Worm (Caenorhabditis elegans) whole organism, mixed stage, embryonic: ENCODE data around the gene hpo-19.
A peak's percentile ranks its signal among the peaks of the same experiment; 100 is the strongest.

Experiments used
- M03D4.4 ChIP-seq: sonication (generic microtip); optimal IDR thresholded peaks from 2 replicates; lab custom pipeline; 2017; ENCODE audit warnings: mild to moderate bottlenecking, missing genetic modification characterization, missing compliant biosample characterization
- bed-3 ChIP-seq: fragments of 200-800 bp; sonication (Bioruptor generic); optimal IDR thresholded peaks from 3 replicates; lab custom pipeline; 2018; ENCODE audit warnings: mild to moderate bottlenecking, missing genetic modification characterization, moderate library complexity, missing compliant biosample characterization
- blmp-1 ChIP-seq: fragments of 150-350 bp; optimal IDR thresholded peaks from 2 replicates; lab custom pipeline; 2014; ENCODE audit warnings: missing biosample characterization, missing genetic modification characterization
- ceh-39 ChIP-seq: fragments of 150-350 bp; optimal IDR thresholded peaks from 2 replicates; lab custom pipeline; 2014; ENCODE audit warnings: missing biosample characterization, missing genetic modification characterization
- ceh-43 ChIP-seq: fragments of 200-800 bp; sonication (Bioruptor generic); optimal IDR thresholded peaks from 2 replicates; lab custom pipeline; 2018; ENCODE audit warnings: mild to moderate bottlenecking, missing genetic modification characterization, moderate library complexity, missing compliant biosample characterization
- ceh-83 ChIP-seq: fragments of 200-800 bp; sonication (Bioruptor generic); optimal IDR thresholded peaks from 2 replicates; lab custom pipeline; 2018; ENCODE audit warnings: mild to moderate bottlenecking, missing genetic modification characterization, missing compliant biosample characterization
- ces-1 ChIP-seq: fragments of 150-350 bp; optimal IDR thresholded peaks from 2 replicates; lab custom pipeline; 2014; ENCODE audit warnings: missing biosample characterization, missing genetic modification reagents, missing genetic modification characterization
- cnd-1 ChIP-seq: fragments of 200-800 bp; sonication (Bioruptor generic); optimal IDR thresholded peaks from 2 replicates; lab custom pipeline; 2018; ENCODE audit warnings: mild to moderate bottlenecking, missing genetic modification characterization, missing compliant biosample characterization
- drap-1 ChIP-seq: fragments of 200-800 bp; sonication (Bioruptor generic); optimal IDR thresholded peaks from 3 replicates; lab custom pipeline; 2018; ENCODE audit warnings: mild to moderate bottlenecking, missing genetic modification characterization, missing compliant biosample characterization
- elt-3 ChIP-seq: fragments of 150-350 bp; optimal IDR thresholded peaks from 2 replicates; lab custom pipeline; 2014; ENCODE audit warnings: missing biosample characterization, missing genetic modification characterization
- flh-1 ChIP-seq: fragments of 200-800 bp; sonication (Bioruptor generic); optimal IDR thresholded peaks from 2 replicates; lab custom pipeline; 2018; ENCODE audit warnings: mild to moderate bottlenecking, missing genetic modification characterization, moderate library complexity, missing compliant biosample characterization
- ham-2 ChIP-seq: fragments of 200-800 bp; sonication (Bioruptor generic); optimal IDR thresholded peaks from 2 replicates; lab custom pipeline; 2018; ENCODE audit warnings: mild to moderate bottlenecking, missing genetic modification characterization, missing compliant biosample characterization
- hlh-1 ChIP-seq: fragments of 150-350 bp; optimal IDR thresholded peaks from 2 replicates; lab custom pipeline; 2014; ENCODE audit warnings: missing biosample characterization, missing genetic modification reagents, missing genetic modification characterization
- lin-13 ChIP-seq: fragments of 150-350 bp; optimal IDR thresholded peaks from 2 replicates; lab custom pipeline; 2014; ENCODE audit warnings: missing biosample characterization, missing genetic modification characterization
- lin-32 ChIP-seq: fragments of 200-800 bp; sonication (Bioruptor generic); optimal IDR thresholded peaks from 2 replicates; lab custom pipeline; 2018; ENCODE audit warnings: mild to moderate bottlenecking, missing genetic modification characterization, missing compliant biosample characterization
- lsy-2 ChIP-seq: fragments of 150-350 bp; optimal IDR thresholded peaks from 2 replicates; lab custom pipeline; 2014; ENCODE audit warnings: missing biosample characterization, missing genetic modification characterization
- mab-5 ChIP-seq: fragments of 150-350 bp; optimal IDR thresholded peaks from 2 replicates; lab custom pipeline; 2014; ENCODE audit warnings: missing biosample characterization, missing genetic modification characterization
- mep-1 ChIP-seq: fragments of 150-350 bp; optimal IDR thresholded peaks from 2 replicates; lab custom pipeline; 2017; ENCODE audit warnings: missing biosample characterization, missing genetic modification reagents, missing genetic modification characterization, inconsistent platforms
- mls-2 ChIP-seq: sonication (generic microtip); optimal IDR thresholded peaks from 2 replicates; lab custom pipeline; 2016; ENCODE audit warnings: mild to moderate bottlenecking, missing genetic modification characterization, moderate library complexity, missing compliant biosample characterization
- nhr-12 ChIP-seq: fragments of 150-350 bp; optimal IDR thresholded peaks from 2 replicates; lab custom pipeline; 2014; ENCODE audit warnings: missing biosample characterization, missing genetic modification characterization
- nhr-2 ChIP-seq: fragments of 150-350 bp; optimal IDR thresholded peaks from 2 replicates; lab custom pipeline; 2014; ENCODE audit warnings: missing biosample characterization, missing genetic modification characterization
- nhr-237 ChIP-seq: fragments of 150-350 bp; optimal IDR thresholded peaks from 2 replicates; lab custom pipeline; 2014; ENCODE audit warnings: missing biosample characterization, missing genetic modification characterization
- nhr-28 ChIP-seq: fragments of 150-350 bp; optimal IDR thresholded peaks from 2 replicates; lab custom pipeline; 2014; ENCODE audit warnings: missing biosample characterization, missing genetic modification characterization
- nhr-76 ChIP-seq: sonication (generic microtip); optimal IDR thresholded peaks from 2 replicates; lab custom pipeline; 2017; ENCODE audit warnings: missing biosample characterization, missing genetic modification characterization
- pha-4 ChIP-seq: fragments of 150-350 bp; optimal IDR thresholded peaks from 2 replicates; lab custom pipeline; 2018; ENCODE audit warnings: missing biosample characterization, missing genetic modification reagents, missing genetic modification characterization
- sem-2 ChIP-seq: fragments of 200-800 bp; sonication (Bioruptor generic); optimal IDR thresholded peaks from 2 replicates; lab custom pipeline; 2018; ENCODE audit warnings: mild to moderate bottlenecking, missing genetic modification characterization, missing compliant biosample characterization
- snpc-4 ChIP-seq: fragments of 150-350 bp; optimal IDR thresholded peaks from 2 replicates; lab custom pipeline; 2014; ENCODE audit warnings: missing biosample characterization, missing genetic modification characterization
- sptf-1 ChIP-seq: sonication (generic microtip); optimal IDR thresholded peaks from 2 replicates; lab custom pipeline; 2017; ENCODE audit warnings: mild to moderate bottlenecking, missing genetic modification characterization, moderate library complexity, missing compliant biosample characterization
- tbx-8 ChIP-seq: fragments of 200-800 bp; sonication (Bioruptor generic); optimal IDR thresholded peaks from 2 replicates; lab custom pipeline; 2018; ENCODE audit warnings: mild to moderate bottlenecking, missing genetic modification characterization, moderate library complexity, missing compliant biosample characterization
- unc-120 ChIP-seq: sonication (generic microtip); optimal IDR thresholded peaks from 2 replicates; lab custom pipeline; 2017; ENCODE audit warnings: missing genetic modification characterization, missing compliant biosample characterization; ENCODE audit not compliant: poor library complexity, severe bottlenecking
- unc-39 ChIP-seq: fragments of 150-350 bp; optimal IDR thresholded peaks from 2 replicates; lab custom pipeline; 2014; ENCODE audit warnings: missing biosample characterization, missing genetic modification characterization
- unc-62 ChIP-seq: fragments of 150-350 bp; optimal IDR thresholded peaks from 2 replicates; lab custom pipeline; 2014; ENCODE audit warnings: missing biosample characterization, missing genetic modification reagents, missing genetic modification characterization
- zip-8 ChIP-seq: fragments of 150-350 bp; optimal IDR thresholded peaks from 2 replicates; lab custom pipeline; 2014; ENCODE audit warnings: missing biosample characterization, missing genetic modification characterization
- ztf-11 ChIP-seq: fragments of 150-350 bp; optimal IDR thresholded peaks from 2 replicates; lab custom pipeline; 2014; ENCODE audit warnings: missing biosample characterization, missing genetic modification characterization

The hpo-19 gene

DNA sequence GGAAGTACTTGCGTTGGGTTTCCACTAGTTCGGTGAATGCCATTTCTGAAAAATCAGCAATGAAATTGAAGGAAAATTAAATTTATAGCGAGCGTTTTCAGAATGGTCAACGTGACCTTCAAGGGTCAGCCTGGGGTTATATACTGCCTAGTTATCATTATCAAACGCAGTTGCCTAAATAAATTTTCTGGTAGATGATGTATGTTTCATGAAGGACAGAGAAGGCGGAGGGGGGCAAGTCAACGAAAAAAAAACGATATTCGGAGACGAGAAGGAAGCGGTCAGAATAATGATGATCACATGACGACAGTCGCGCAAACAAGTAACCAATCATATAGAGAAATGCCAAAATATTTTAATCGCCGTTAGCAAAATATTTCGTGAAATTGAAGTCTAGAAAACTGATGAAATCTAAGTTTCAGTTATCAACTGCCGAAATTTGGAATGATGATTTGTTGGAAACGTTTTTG is 6.5 kb upstream of the hpo-19 start, which contains the start of gene alh-4:
Gene alh-4, minus strand, starts transcription at position 51 of the 470 bp plus-strand sequence.
- TF ChIP-seq M03D4.4 (tag; lab: Kevin White, UChicago) (no peak), ceh-43 (GFP tag; lab: Kevin White, UChicago) (no peak), cnd-1 (no peak), ztf-11 (tag; lab: Kevin White, UChicago) (no peak), unc-62 (GFP tag; lab: Kevin White, UChicago) (no peak), mab-5 (tag; lab: Kevin White, UChicago) (no peak)

DNA sequence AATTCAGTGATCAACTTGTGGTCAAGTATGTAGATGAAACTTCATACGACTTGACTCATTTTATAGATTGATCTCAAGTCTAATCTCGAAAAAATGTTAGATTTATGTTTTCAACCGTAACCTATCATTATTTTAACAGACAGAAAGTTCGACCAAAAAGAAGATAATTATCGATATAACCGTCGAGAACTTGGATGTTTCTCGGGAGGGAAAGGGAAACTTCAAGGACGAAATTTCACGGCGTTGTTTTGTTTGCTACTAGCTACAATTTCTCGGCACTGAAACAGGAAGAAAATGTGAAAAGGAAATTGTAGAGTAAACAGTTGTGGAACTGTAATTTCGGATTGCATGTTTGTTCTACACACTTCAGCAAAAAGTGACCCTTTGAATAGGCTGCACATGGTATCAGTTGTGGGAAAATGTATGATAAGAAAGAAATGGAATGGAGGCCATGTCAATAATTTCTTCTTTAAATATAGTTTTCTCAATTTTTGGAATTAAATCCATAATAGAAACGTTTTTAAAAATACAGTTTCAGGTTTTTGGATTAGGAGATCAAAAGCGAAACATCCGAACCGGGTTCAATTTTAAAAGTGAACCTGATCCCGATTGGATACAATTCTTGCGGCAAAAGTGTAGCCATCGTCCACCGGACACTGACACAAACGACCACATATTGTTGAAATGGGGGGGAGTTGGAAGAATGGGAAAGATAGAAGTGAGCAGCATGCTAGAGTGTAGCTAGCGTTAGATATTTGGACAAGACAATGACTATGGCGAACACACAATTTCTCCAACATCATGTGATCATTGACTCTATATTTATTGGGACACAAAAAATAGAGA is 5.7 kb upstream of the hpo-19 start:
- no peak for TF ChIP-seq nhr-28 (tag; lab: Kevin White, UChicago)
- TF ChIP-seq nhr-12 (tag; lab: Kevin White, UChicago), result no peak
- TF ChIP-seq mab-5 (tag; lab: Kevin White, UChicago), result no peak
- TF ChIP-seq elt-3, result no peak
- TF ChIP-seq, all 35 proteins: peak for 0

DNA sequence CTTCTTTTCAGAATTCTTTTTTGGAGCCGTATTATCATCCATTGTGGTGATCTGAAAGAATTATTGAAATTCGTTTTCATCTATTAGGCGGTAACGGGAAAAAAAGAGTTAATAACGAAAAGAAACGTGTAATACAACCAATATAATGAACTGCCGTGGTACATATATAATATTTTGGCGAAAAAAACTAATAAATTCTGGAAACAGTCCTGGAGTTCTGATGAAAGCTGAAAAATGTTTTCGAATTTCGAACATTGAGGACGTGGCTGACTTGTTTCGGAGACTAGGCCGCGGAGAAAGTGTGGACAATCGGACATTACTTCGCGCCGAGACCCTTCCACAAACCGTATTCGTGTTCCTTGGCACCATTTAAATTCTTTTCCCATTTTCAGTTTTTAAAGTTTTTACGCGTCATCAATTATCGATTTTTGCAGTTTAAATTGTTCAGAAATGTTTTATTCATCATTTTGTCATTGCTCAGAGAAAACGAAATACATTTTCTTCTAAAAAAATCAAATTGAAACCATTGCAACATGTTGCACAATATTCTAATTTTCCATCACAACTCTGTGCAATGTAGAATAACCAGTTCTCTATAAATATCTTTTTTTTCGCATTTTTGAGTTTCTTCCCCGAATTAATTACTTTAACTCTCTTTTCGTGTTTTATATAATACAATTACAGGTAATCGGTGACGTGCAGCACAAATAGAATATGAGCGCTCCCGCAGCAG is 2.8 kb upstream of the hpo-19 start, which contains the start of the genes gad-1 and erfa-1:
Gene gad-1, minus strand, starts transcription at position 51 of the 733 bp plus-strand sequence.
Gene erfa-1, plus strand, starts transcription at position 683 of the 733 bp plus-strand sequence.
- TF ChIP-seq nhr-12 (tag; lab: Kevin White, UChicago) (no peak), ceh-43 (GFP tag; lab: Kevin White, UChicago) (no peak), M03D4.4 (tag; lab: Kevin White, UChicago) (no peak), cnd-1 (no peak), mep-1 (tag; lab: Kevin White, UChicago) (peak; percentile 51), ztf-11 (tag; lab: Kevin White, UChicago) (no peak), hlh-1 (tag; lab: Kevin White, UChicago) (peak; percentile 2), ceh-39 (tag; lab: Kevin White, UChicago) (no peak), bed-3 (GFP tag; lab: Kevin White, UChicago) (no peak), flh-1 (GFP tag; lab: Kevin White, UChicago) (no peak), nhr-28 (tag; lab: Kevin White, UChicago) (no peak), lin-32 (GFP tag; lab: Kevin White, UChicago) (no peak), ham-2 (GFP tag; lab: Kevin White, UChicago) (no peak), unc-62 (GFP tag; lab: Kevin White, UChicago) (no peak), sem-2 (GFP tag; lab: Kevin White, UChicago) (no peak), drap-1 (GFP tag; lab: Kevin White, UChicago) (no peak), ces-1 (GFP tag; lab: Kevin White, UChicago) (no peak), ceh-83 (GFP tag; lab: Kevin White, UChicago) (no peak), nhr-76 (tag; lab: Kevin White, UChicago) (no peak), nhr-2 (tag; lab: Kevin White, UChicago) (no peak), mls-2 (no peak), pha-4 (tag; lab: Kevin White, UChicago) (peak; percentile 8), blmp-1 (tag; lab: Kevin White, UChicago) (no peak), unc-39 (tag; lab: Kevin White, UChicago) (no peak), zip-8 (no peak), sptf-1 (no peak), elt-3 (no peak), lsy-2 (tag; lab: Kevin White, UChicago) (peak; percentile 84), nhr-237 (tag; lab: Kevin White, UChicago) (no peak), unc-120 (no peak), lin-13 (tag; lab: Kevin White, UChicago) (peak; percentile 9), tbx-8 (no peak), snpc-4 (no peak)
- TF ChIP-seq, all 35 proteins: peak for 5
